Worm (Caenorhabditis elegans) whole organism, L2 larva: Measurements from ENCODE around the gene F54A3.2.

Experiments
- R02D3.7 ChIP-seq: fragments of 150-350 bp; optimal IDR thresholded peaks from 2 replicates; lab custom pipeline; 2014; ENCODE audit warnings: missing biosample characterization, missing genetic modification characterization
- Y55F3AM.14 ChIP-seq: fragments of 200-800 bp; sonication (Bioruptor generic); optimal IDR thresholded peaks from 2 replicates; lab custom pipeline; 2018; ENCODE audit warnings: mild to moderate bottlenecking, missing genetic modification characterization, missing compliant biosample characterization
- ceh-82 ChIP-seq: fragments of 150-350 bp; optimal IDR thresholded peaks from 2 replicates; lab custom pipeline; 2014; ENCODE audit warnings: missing biosample characterization, missing genetic modification characterization
- gmeb-1 ChIP-seq: fragments of 150-350 bp; optimal IDR thresholded peaks from 2 replicates; lab custom pipeline; 2014; ENCODE audit warnings: missing biosample characterization, missing genetic modification characterization
- mdl-1 ChIP-seq, 2 experiments: fragments of 150-350 bp in 1 of 2; sonication (generic microtip) in 1 of 2; optimal IDR thresholded peaks; 2 replicates each; lab custom pipeline; 2017; ENCODE audit warnings: missing biosample characterization in 2 of 2, missing genetic modification characterization in 2 of 2
- nhr-12 ChIP-seq: fragments of 150-350 bp; optimal IDR thresholded peaks from 2 replicates; lab custom pipeline; 2014; ENCODE audit warnings: missing biosample characterization, missing genetic modification characterization
- nhr-23 ChIP-seq: fragments of 150-350 bp; optimal IDR thresholded peaks from 2 replicates; lab custom pipeline; 2014; ENCODE audit warnings: missing biosample characterization, missing genetic modification reagents, missing genetic modification characterization
- snpc-4 ChIP-seq: fragments of 150-350 bp; optimal IDR thresholded peaks from 2 replicates; lab custom pipeline; 2014; ENCODE audit warnings: missing biosample characterization, missing genetic modification characterization
- unc-39 ChIP-seq: fragments of 150-350 bp; optimal IDR thresholded peaks from 2 replicates; lab custom pipeline; 2014; ENCODE audit warnings: missing biosample characterization, missing genetic modification characterization
- zag-1 ChIP-seq: fragments of 150-350 bp; optimal IDR thresholded peaks from 2 replicates; lab custom pipeline; 2014; ENCODE audit warnings: missing biosample characterization, missing genetic modification characterization
- ztf-11 ChIP-seq: sonication (generic microtip); optimal IDR thresholded peaks from 2 replicates; lab custom pipeline; 2017; ENCODE audit warnings: missing biosample characterization, missing genetic modification characterization

DNA sequence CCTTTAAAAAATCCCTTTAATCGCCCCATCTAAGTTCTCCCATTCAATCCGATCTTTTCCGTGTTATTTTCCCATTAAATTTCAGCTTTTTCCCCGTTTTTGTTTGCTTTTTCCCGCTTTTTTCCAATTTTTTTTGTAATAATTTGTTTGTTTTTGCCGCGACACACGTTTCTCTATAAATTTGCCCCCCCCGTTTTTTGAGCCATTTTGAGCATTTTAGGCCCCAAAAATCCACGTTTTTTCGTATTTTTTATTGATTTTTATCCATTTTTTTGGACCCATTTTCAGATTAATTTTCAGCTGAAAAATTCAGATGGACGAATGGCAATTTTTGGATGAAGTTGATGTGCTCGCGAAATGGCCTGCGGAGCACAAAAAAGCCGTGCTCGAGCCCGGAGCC is at the start of gene F54A3.2:
- no peak for TF ChIP-seq ztf-11 (tag; lab: Kevin White, UChicago)
- no peak for TF ChIP-seq unc-39
- no peak for TF ChIP-seq snpc-4 (tag; lab: Kevin White, UChicago)
- TF ChIP-seq nhr-12 (tag; lab: Kevin White, UChicago) = no peak
- no peak for TF ChIP-seq R02D3.7
- no peak for TF ChIP-seq Y55F3AM.14 (GFP tag; lab: Kevin White, UChicago)
- TF ChIP-seq nhr-23 (tag; lab: Kevin White, UChicago) = no peak
- TF ChIP-seq gmeb-1 (tag; lab: Kevin White, UChicago) = no peak
- no peak for TF ChIP-seq ceh-82 (tag; lab: Kevin White, UChicago)
- no peak for TF ChIP-seq zag-1
- TF ChIP-seq mdl-1 (tag; optimal IDR thresholded peaks at IDR 0.05; lab: Kevin White, UChicago) = no peak
